Worm (Caenorhabditis elegans) whole organism, midembryonic: ENCODE results near the gene C50B8.6.

ENCODE experiments used
- flt-1 ChIP-seq: fragments of 200-800 bp; sonication (Bioruptor generic); IDR thresholded peaks from 2 replicates; pipeline ENCODE4 v1.3.6; 2022; ENCODE audit warnings: missing genetic modification characterization, missing compliant biosample characterization
- klf-2 ChIP-seq: fragments of 200-800 bp; sonication (Bioruptor generic); conservative IDR thresholded peaks from 2 replicates; pipeline ENCODE4 v1.3.6; 2022; ENCODE audit warnings: missing genetic modification reagents, missing genetic modification characterization, missing compliant biosample characterization
- med-1 ChIP-seq: sonication (generic microtip); optimal IDR thresholded peaks from 2 replicates; lab custom pipeline; 2017; ENCODE audit warnings: missing genetic modification characterization, mild to moderate bottlenecking, missing compliant biosample characterization, antibody characterized with exemption, missing genetic modification reagents; ENCODE audit not compliant: insufficient read depth
- ref-1 ChIP-seq: fragments of 200-800 bp; sonication (Bioruptor generic); conservative IDR thresholded peaks from 2 replicates; pipeline ENCODE4 v1.3.6; 2022; ENCODE audit warnings: missing genetic modification reagents, missing genetic modification characterization, missing compliant biosample characterization
- ztf-23 ChIP-seq: fragments of 200-800 bp; sonication (Bioruptor generic); IDR thresholded peaks from 2 replicates; pipeline ENCODE4 v1.3.6; 2022; ENCODE audit warnings: missing genetic modification reagents, missing genetic modification characterization, missing compliant biosample characterization

DNA sequence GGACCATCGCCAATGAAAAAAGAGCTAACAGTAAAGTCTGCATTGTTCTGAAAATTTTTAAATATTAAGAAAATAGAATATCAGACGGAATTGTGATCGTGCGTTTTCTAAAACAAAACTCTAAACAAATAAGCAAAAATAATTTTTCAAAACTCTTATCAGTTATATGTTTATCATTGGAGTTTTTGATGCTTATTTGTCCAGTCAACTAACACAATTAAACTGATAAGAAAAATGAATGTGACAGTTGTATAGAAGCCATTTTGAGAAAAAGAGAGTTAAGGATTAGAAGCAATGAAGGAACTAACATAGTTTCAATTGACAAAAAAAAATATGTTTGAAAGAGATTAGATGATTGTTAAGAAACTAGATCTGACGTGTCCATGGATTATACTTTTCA is 48.1 kb upstream of the C50B8.6 start, which contains the start of gene ttr-44:
- no peak for TF ChIP-seq ref-1
- TF ChIP-seq klf-2 (GFP tag; lab: Robert Waterston, UW) = no peak
- TF ChIP-seq flt-1 (GFP tag; lab: Robert Waterston, UW) = no peak
- no peak for TF ChIP-seq ztf-23 (GFP tag; lab: Robert Waterston, UW)
- TF ChIP-seq med-1 (GFP tag; lab: Kevin White, UChicago) = no peak
